Worm (Caenorhabditis elegans) whole organism, early embryonic: ENCODE results near the gene C49C8.6.
A peak's percentile ranks its signal among the peaks of the same experiment; 100 is the strongest.

Experiments used
- B0310.2 ChIP-seq: sonication (generic microtip); optimal IDR thresholded peaks from 2 replicates; lab custom pipeline; 2016; ENCODE audit warnings: mild to moderate bottlenecking, missing genetic modification characterization, missing compliant biosample characterization
- F13C5.2 ChIP-seq: sonication (generic microtip); optimal IDR thresholded peaks from 2 replicates; lab custom pipeline; 2017; ENCODE audit warnings: mild to moderate bottlenecking, missing genetic modification characterization, inconsistent platforms, missing compliant biosample characterization
- aly-1 ChIP-seq: sonication (generic microtip); optimal IDR thresholded peaks from 2 replicates; lab custom pipeline; 2016; ENCODE audit warnings: missing genetic modification characterization, missing compliant biosample characterization
- ama-1 ChIP-seq: fragments of 150-350 bp; optimal IDR thresholded peaks from 2 replicates; lab custom pipeline; 2014
- ceh-13 ChIP-seq: fragments of 200-800 bp; sonication (Bioruptor generic); optimal IDR thresholded peaks from 2 replicates; lab custom pipeline; 2018; ENCODE audit warnings: mild to moderate bottlenecking, missing genetic modification characterization, missing compliant biosample characterization
- ceh-36 ChIP-seq: sonication (generic microtip); optimal IDR thresholded peaks from 2 replicates; lab custom pipeline; 2016; ENCODE audit warnings: missing genetic modification characterization, inconsistent platforms, missing compliant biosample characterization
- ets-7 ChIP-seq: sonication (generic microtip); optimal IDR thresholded peaks from 2 replicates; lab custom pipeline; 2016; ENCODE audit warnings: missing genotype, missing genetic modification characterization, missing compliant biosample characterization
- flt-1 ChIP-seq: fragments of 200-800 bp; sonication (Bioruptor generic); IDR thresholded peaks from 2 replicates; pipeline ENCODE4 v1.3.6; 2022; ENCODE audit warnings: missing genetic modification characterization, missing compliant biosample characterization
- hmbx-1 ChIP-seq: sonication (generic microtip); optimal IDR thresholded peaks from 2 replicates; lab custom pipeline; 2016; ENCODE audit warnings: mild to moderate bottlenecking, missing genetic modification characterization, missing compliant biosample characterization
- hmg-4 ChIP-seq: fragments of 200-800 bp; sonication (Bioruptor generic); optimal IDR thresholded peaks from 2 replicates; lab custom pipeline; 2018; ENCODE audit warnings: mild to moderate bottlenecking, missing genetic modification characterization, missing compliant biosample characterization
- hnd-1 ChIP-seq: sonication (generic microtip); optimal IDR thresholded peaks from 2 replicates; lab custom pipeline; 2016; ENCODE audit warnings: missing genetic modification characterization, missing compliant biosample characterization
- pes-1 ChIP-seq: fragments of 200-800 bp; sonication (Bioruptor generic); IDR thresholded peaks from 2 replicates; pipeline ENCODE4 v1.3.6; 2022; ENCODE audit warnings: missing genetic modification reagents, missing genetic modification characterization, missing compliant biosample characterization
- scrt-1 ChIP-seq: fragments of 200-800 bp; sonication (Bioruptor generic); IDR thresholded peaks from 2 replicates; pipeline ENCODE4 v1.3.6; 2022; ENCODE audit warnings: missing genetic modification characterization, missing compliant biosample characterization
- sea-1 ChIP-seq: fragments of 200-800 bp; sonication (Bioruptor generic); conservative IDR thresholded peaks from 2 replicates; pipeline ENCODE4 v1.3.6; 2022; ENCODE audit warnings: missing genetic modification characterization, missing compliant biosample characterization
- tbx-11 ChIP-seq: fragments of 200-800 bp; sonication (Bioruptor generic); IDR thresholded peaks from 2 replicates; pipeline ENCODE4 v1.3.6; 2022; ENCODE audit warnings: missing genetic modification characterization, missing compliant biosample characterization
- tbx-37 ChIP-seq: fragments of 200-800 bp; sonication (Bioruptor generic); conservative IDR thresholded peaks from 2 replicates; pipeline ENCODE4 v1.3.6; 2022; ENCODE audit warnings: missing genetic modification reagents, missing genetic modification characterization, missing compliant biosample characterization
- tra-4 ChIP-seq: sonication (generic microtip); optimal IDR thresholded peaks from 2 replicates; lab custom pipeline; 2017; ENCODE audit warnings: missing genetic modification characterization, missing compliant biosample characterization

Gene C49C8.6

DNA sequence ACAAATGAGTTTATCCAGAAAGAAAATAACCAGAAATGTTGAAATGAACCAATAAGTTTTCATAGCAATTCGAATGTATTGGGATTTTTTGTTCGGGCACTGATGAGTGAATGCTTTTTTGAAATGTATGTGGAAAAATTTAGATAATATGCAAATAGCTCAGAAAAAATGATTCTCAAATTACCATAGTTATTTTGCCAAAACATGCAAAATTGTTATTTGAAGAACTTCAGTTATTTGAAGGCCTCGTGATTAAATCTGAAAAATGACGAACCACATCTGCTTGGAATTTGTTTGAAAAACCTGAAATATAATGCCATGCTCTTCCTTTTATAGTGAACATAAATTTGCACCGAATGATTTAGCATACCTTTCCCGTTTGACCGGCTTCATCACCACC lies at the start of gene C49C8.6:
C49C8.6 (minus strand) TSS at position 101 of the 400 bp plus-strand sequence.
- TF ChIP-seq tbx-11 (GFP tag; lab: Robert Waterston, UW) (no peak), ama-1 (lab: Kevin White, UChicago) (no peak), hmg-4 (no peak), tbx-37 (GFP tag; lab: Robert Waterston, UW) (no peak), ets-7 (no peak), B0310.2 (tag; lab: Kevin White, UChicago) (no peak), pes-1 (GFP tag; lab: Robert Waterston, UW) (no peak), ceh-13 (GFP tag; lab: Kevin White, UChicago) (no peak), sea-1 (GFP tag; lab: Robert Waterston, UW) (no peak)

ce11 chrIV:8705504-8705903 lies 47.5 kb upstream of the C49C8.6 start, which contains the start of gene H23L24.4:
H23L24.4 (minus strand) TSS chrIV:8705604.
- no peak for TF ChIP-seq scrt-1 (GFP tag; lab: Robert Waterston, UW)
- TF ChIP-seq pes-1 (GFP tag; lab: Robert Waterston, UW) = no peak
- no peak for TF ChIP-seq flt-1 (GFP tag; lab: Robert Waterston, UW)
- no peak for TF ChIP-seq ceh-13 (GFP tag; lab: Kevin White, UChicago)
- TF ChIP-seq hnd-1 = no peak
- no peak for TF ChIP-seq ceh-36
- no peak for TF ChIP-seq B0310.2 (tag; lab: Kevin White, UChicago)
- TF ChIP-seq hmbx-1 = no peak
- no peak for TF ChIP-seq ets-7
- TF ChIP-seq tbx-11 (GFP tag; lab: Robert Waterston, UW) = no peak
- no peak for TF ChIP-seq sea-1 (GFP tag; lab: Robert Waterston, UW)
- no peak for TF ChIP-seq tbx-37 (GFP tag; lab: Robert Waterston, UW)
- TF ChIP-seq ama-1 (lab: Kevin White, UChicago) = no peak
- TF ChIP-seq hmg-4 = no peak

DNA sequence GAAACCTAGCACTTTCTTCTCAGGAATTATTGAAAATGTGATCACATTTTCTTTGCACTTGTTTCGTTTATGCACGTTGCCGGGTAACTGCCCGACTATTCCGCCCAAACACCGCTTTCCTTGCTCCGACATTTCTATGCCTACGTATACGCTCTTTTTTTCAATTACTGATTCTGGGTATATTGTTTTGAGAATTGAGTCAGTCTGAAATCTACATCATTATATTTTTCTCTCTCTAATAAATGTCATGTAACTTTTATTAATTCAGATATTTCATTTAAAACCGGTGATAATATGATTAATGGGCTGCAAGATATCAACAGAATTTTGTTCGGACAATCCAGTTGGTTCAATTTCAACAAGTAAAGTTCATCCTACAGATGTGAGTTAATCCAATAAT lies 39.4 kb upstream of the C49C8.6 start, which contains the start of gene ttll-11:
ttll-11 (plus strand) TSS at position 301 of the 400 bp plus-strand sequence.
- no peak for TF ChIP-seq B0310.2 (tag; lab: Kevin White, UChicago)
- no peak for TF ChIP-seq pes-1 (GFP tag; lab: Robert Waterston, UW)
- no peak for TF ChIP-seq flt-1 (GFP tag; lab: Robert Waterston, UW)
- no peak for TF ChIP-seq F13C5.2 (tag; lab: Kevin White, UChicago)
- no peak for TF ChIP-seq hnd-1
- TF ChIP-seq sea-1 (GFP tag; lab: Robert Waterston, UW) = no peak
- TF ChIP-seq tra-4 (tag; lab: Kevin White, UChicago) = no peak
- no peak for TF ChIP-seq ceh-13 (GFP tag; lab: Kevin White, UChicago)
- no peak for TF ChIP-seq ceh-36
- no peak for TF ChIP-seq ets-7

DNA sequence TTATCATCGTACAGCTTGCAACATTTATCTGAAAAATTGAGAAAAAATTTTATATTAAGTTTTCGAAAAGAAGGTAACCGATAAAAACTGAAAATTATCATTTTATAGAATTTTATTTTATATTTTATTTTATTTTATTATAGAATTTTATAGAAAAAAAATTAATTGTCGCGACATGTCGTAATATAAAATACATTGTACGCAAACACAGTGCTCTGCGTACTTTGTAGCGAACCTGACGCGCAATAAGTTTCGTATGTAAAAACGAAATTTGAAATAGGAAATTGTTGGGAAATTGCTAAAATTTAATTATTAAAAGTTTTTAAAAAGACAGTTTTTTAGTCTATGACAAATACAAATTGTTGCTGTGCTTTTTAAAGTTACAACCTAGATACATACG lies 33.5 kb upstream of the C49C8.6 start, which contains the start of the genes hst-1 and ints-6:
hst-1 (minus strand) TSS at position 28 of the 400 bp plus-strand sequence.
ints-6 (plus strand) TSS at position 260 of the 400 bp plus-strand sequence.
- TF ChIP-seq sea-1 (GFP tag; lab: Robert Waterston, UW) (no peak), ets-7 (no peak), pes-1 (GFP tag; lab: Robert Waterston, UW) (no peak), ama-1 (lab: Kevin White, UChicago) (no peak), hmbx-1 (no peak), aly-1 (no peak), F13C5.2 (tag; lab: Kevin White, UChicago) (no peak), scrt-1 (GFP tag; lab: Robert Waterston, UW) (no peak)

DNA sequence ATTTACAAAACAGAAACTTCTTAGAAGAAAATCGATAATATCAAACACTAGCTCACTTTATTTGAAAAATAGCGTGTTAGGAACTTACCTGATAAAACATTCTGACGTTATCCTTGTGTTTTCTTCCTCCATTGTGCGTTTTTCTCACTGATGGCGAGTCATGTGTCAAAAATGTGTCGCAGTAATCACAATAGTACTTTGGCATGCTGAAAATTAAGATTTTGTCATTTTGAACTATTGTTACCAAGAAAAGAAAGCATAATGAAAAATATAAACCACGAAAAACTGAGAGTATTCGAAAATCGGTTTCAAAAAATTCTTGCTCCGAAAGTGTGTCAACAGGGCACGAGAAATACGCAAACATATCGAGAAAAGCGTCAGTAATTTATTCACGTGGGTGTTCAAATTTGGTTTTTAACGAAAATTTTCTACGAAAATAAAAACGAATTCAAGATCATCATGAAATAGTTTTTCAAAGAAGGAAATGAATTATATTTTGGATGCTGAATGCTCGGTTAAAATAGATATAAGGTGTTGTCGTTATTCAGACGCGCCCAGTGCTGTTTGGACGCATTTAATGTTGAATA lies 29.7 kb upstream of the C49C8.6 start, which contains the start of gene snrp-3:
snrp-3 (minus strand) TSS at position 206 of the 587 bp plus-strand sequence.
- peak; percentile 41 for TF ChIP-seq F13C5.2 (tag; lab: Kevin White, UChicago)
- TF ChIP-seq tra-4 (tag; lab: Kevin White, UChicago) = no peak

ce11 chrIV:8686966-8687365 lies 28.9 kb upstream of the C49C8.6 start:
- TF ChIP-seq hmg-4 (no peak), pes-1 (GFP tag; lab: Robert Waterston, UW) (no peak), aly-1 (no peak), ets-7 (no peak), ceh-13 (GFP tag; lab: Kevin White, UChicago) (no peak), flt-1 (GFP tag; lab: Robert Waterston, UW) (no peak), hnd-1 (no peak)

- TF ChIP-seq scrt-1 (GFP tag; lab: Robert Waterston, UW) (no peak), ama-1 (lab: Kevin White, UChicago) (no peak)
Observed at ce11 chrIV:8686510-8686909, 28.5 kb upstream of the C49C8.6 start, which contains the start of gene pole-2. pole-2 (minus strand) TSS chrIV:8686610.

- TF ChIP-seq sea-1 (GFP tag; lab: Robert Waterston, UW) (no peak), ets-7 (no peak), hnd-1 (no peak), ceh-36 (no peak), scrt-1 (GFP tag; lab: Robert Waterston, UW) (no peak), B0310.2 (tag; lab: Kevin White, UChicago) (no peak), hmbx-1 (no peak), tbx-11 (GFP tag; lab: Robert Waterston, UW) (no peak), F13C5.2 (tag; lab: Kevin White, UChicago) (no peak), tra-4 (tag; lab: Kevin White, UChicago) (no peak), hmg-4 (no peak), ama-1 (lab: Kevin White, UChicago) (no peak), flt-1 (GFP tag; lab: Robert Waterston, UW) (no peak), aly-1 (no peak), tbx-37 (GFP tag; lab: Robert Waterston, UW) (no peak), ceh-13 (GFP tag; lab: Kevin White, UChicago) (no peak), pes-1 (GFP tag; lab: Robert Waterston, UW) (no peak)
Observed at ce11 chrIV:8679225-8679624, 21.2 kb upstream of the C49C8.6 start, which contains the start of gene nlp-60. nlp-60 (minus strand) TSS chrIV:8679325.
